Worm (Caenorhabditis elegans) whole organism, L4 larva: Measurements from ENCODE around the gene K09A9.6.

Source experiments
- F10B5.3 ChIP-seq: sonication (generic microtip); optimal IDR thresholded peaks from 2 replicates; lab custom pipeline; 2016; ENCODE audit warnings: mild to moderate bottlenecking, missing genetic modification characterization, missing compliant biosample characterization
- F26F4.8 ChIP-seq: fragments of 200-800 bp; sonication (Bioruptor generic); conservative IDR thresholded peaks from 2 replicates; pipeline ENCODE4 v1.3.6; 2022; ENCODE audit warnings: missing genetic modification characterization, missing compliant biosample characterization
- ZK546.5 ChIP-seq, 2 experiments: sonication (generic microtip); optimal IDR thresholded peaks; 2 replicates each; lab custom pipeline; 2017; ENCODE audit warnings: missing biosample characterization in 2 of 2, missing genetic modification characterization in 2 of 2
- aha-1 ChIP-seq: fragments of 150-350 bp; peaks from one replicate; lab custom pipeline; 2014; ENCODE audit warnings: missing biosample characterization, missing genetic modification characterization
- ceh-28 ChIP-seq: fragments of 150-350 bp; optimal IDR thresholded peaks from 2 replicates; lab custom pipeline; 2014; ENCODE audit warnings: missing biosample characterization, missing genetic modification reagents, missing genetic modification characterization
- ceh-44 ChIP-seq: fragments of 200-800 bp; sonication (Bioruptor generic); IDR thresholded peaks from 2 replicates; pipeline ENCODE4 v1.3.6; 2022; ENCODE audit warnings: missing genetic modification reagents, missing genetic modification characterization, missing compliant biosample characterization
- ces-1 ChIP-seq: fragments of 150-350 bp; sonication (generic microtip); optimal IDR thresholded peaks from 4 replicates; lab custom pipeline; 2014; ENCODE audit warnings: missing biosample characterization, missing genetic modification reagents, missing genetic modification characterization
- daf-16 ChIP-seq, 3 experiments: sonication (generic microtip); optimal IDR thresholded peaks; 2 replicates each; lab custom pipeline; 2016 to 2017; ENCODE audit warnings: missing genetic modification characterization in 3 of 3, missing genetic modification reagents in 3 of 3, mild to moderate bottlenecking in 2 of 3, missing compliant biosample characterization in 2 of 3, missing biosample characterization in 1 of 3, moderate library complexity in 1 of 3
- dmd-6 ChIP-seq: fragments of 200-800 bp; sonication (Bioruptor generic); IDR thresholded peaks from 2 replicates; pipeline ENCODE4 v1.3.6; 2022; ENCODE audit warnings: missing genetic modification reagents, missing genetic modification characterization, missing compliant biosample characterization
- dmd-8 ChIP-seq: fragments of 200-800 bp; sonication (Bioruptor generic); IDR thresholded peaks from 2 replicates; pipeline ENCODE4 v1.3.6; 2022; ENCODE audit warnings: missing genetic modification characterization, missing compliant biosample characterization
- dve-1 ChIP-seq: sonication (generic microtip); optimal IDR thresholded peaks from 2 replicates; lab custom pipeline; 2017; ENCODE audit warnings: antibody characterized with exemption, mild to moderate bottlenecking, missing genetic modification characterization, missing compliant biosample characterization; ENCODE audit not compliant: insufficient read depth
- fkh-10 ChIP-seq: fragments of 150-350 bp; optimal IDR thresholded peaks from 2 replicates; lab custom pipeline; 2014; ENCODE audit warnings: missing biosample characterization, missing genetic modification reagents, missing genetic modification characterization
- fos-1 ChIP-seq: fragments of 150-350 bp; optimal IDR thresholded peaks from 2 replicates; lab custom pipeline; 2014; ENCODE audit warnings: missing biosample characterization, missing genetic modification characterization
- gei-8 ChIP-seq: fragments of 200-800 bp; sonication (Bioruptor generic); optimal IDR thresholded peaks from 2 replicates; lab custom pipeline; 2018; ENCODE audit warnings: mild to moderate bottlenecking, missing genetic modification characterization, missing compliant biosample characterization
- hlh-11 ChIP-seq: fragments of 200-800 bp; sonication (Bioruptor generic); optimal IDR thresholded peaks from 2 replicates; lab custom pipeline; 2018; ENCODE audit warnings: mild to moderate bottlenecking, missing genetic modification characterization, missing compliant biosample characterization
- jun-1 ChIP-seq: fragments of 150-350 bp; optimal IDR thresholded peaks from 2 replicates; lab custom pipeline; 2014; ENCODE audit warnings: missing biosample characterization, missing genetic modification reagents, missing genetic modification characterization
- lin-13 ChIP-seq: fragments of 150-350 bp; optimal IDR thresholded peaks from 2 replicates; lab custom pipeline; 2014; ENCODE audit warnings: missing biosample characterization, missing genetic modification reagents, missing genetic modification characterization
- lin-29 ChIP-seq: fragments of 200-800 bp; sonication (Bioruptor generic); IDR thresholded peaks from 2 replicates; pipeline ENCODE4 v1.3.6; 2022; ENCODE audit warnings: missing genetic modification reagents, missing genetic modification characterization, missing compliant biosample characterization
- lsy-2 ChIP-seq, 2 experiments: fragments of 150-350 bp in 1 of 2; sonication (generic microtip) in 1 of 2; optimal IDR thresholded peaks; 2 replicates each; lab custom pipeline; 2014 to 2017; ENCODE audit warnings: missing biosample characterization in 2 of 2, missing genetic modification characterization in 2 of 2
- madf-9 ChIP-seq: fragments of 200-800 bp; sonication (Bioruptor generic); conservative IDR thresholded peaks from 2 replicates; pipeline ENCODE4 v1.3.6; 2022; ENCODE audit warnings: missing genetic modification reagents, missing genetic modification characterization, missing compliant biosample characterization
- mdl-1 ChIP-seq, 2 experiments: fragments of 150-350 bp in 1 of 2; sonication (generic microtip) in 1 of 2; optimal IDR thresholded peaks; 2 replicates each; lab custom pipeline; 2014 to 2017; ENCODE audit warnings: missing biosample characterization in 2 of 2, missing genetic modification characterization in 2 of 2
- mep-1 ChIP-seq: fragments of 150-350 bp; sonication (generic microtip); optimal IDR thresholded peaks from 3 replicates; lab custom pipeline; 2014; ENCODE audit warnings: missing biosample characterization, missing genetic modification characterization
- nhr-11 ChIP-seq: fragments of 150-350 bp; optimal IDR thresholded peaks from 2 replicates; lab custom pipeline; 2014; ENCODE audit warnings: missing biosample characterization, missing genetic modification characterization
- nhr-111 ChIP-seq: fragments of 200-800 bp; sonication (Bioruptor generic); optimal IDR thresholded peaks from 2 replicates; lab custom pipeline; 2018; ENCODE audit warnings: mild to moderate bottlenecking, missing genetic modification characterization, missing compliant biosample characterization
- nhr-25 ChIP-seq: sonication (generic microtip); optimal IDR thresholded peaks from 2 replicates; lab custom pipeline; 2017; ENCODE audit warnings: missing genetic modification characterization, mild to moderate bottlenecking, missing compliant biosample characterization, antibody characterized with exemption, moderate library complexity, borderline replicate concordance; ENCODE audit not compliant: insufficient read depth
- nhr-28 ChIP-seq: fragments of 150-350 bp; optimal IDR thresholded peaks from 2 replicates; lab custom pipeline; 2014; ENCODE audit warnings: missing biosample characterization, missing genetic modification characterization
- nhr-41 ChIP-seq: fragments of 200-800 bp; sonication (Bioruptor generic); IDR thresholded peaks from 2 replicates; pipeline ENCODE4 v1.3.6; 2022; ENCODE audit warnings: missing genetic modification reagents, missing genetic modification characterization, missing compliant biosample characterization
- nhr-42 ChIP-seq: fragments of 200-800 bp; sonication (Bioruptor generic); IDR thresholded peaks from 2 replicates; pipeline ENCODE4 v1.3.6; 2022; ENCODE audit warnings: missing genetic modification characterization, missing compliant biosample characterization
- nhr-6 ChIP-seq: fragments of 150-350 bp; optimal IDR thresholded peaks from 2 replicates; lab custom pipeline; 2014; ENCODE audit warnings: missing biosample characterization, missing genetic modification characterization
- nhr-77 ChIP-seq: fragments of 150-350 bp; optimal IDR thresholded peaks from 2 replicates; lab custom pipeline; 2014; ENCODE audit warnings: missing biosample characterization, missing genetic modification characterization
- pha-4 ChIP-seq, 2 experiments: fragments of 150-350 bp in 1 of 2; fragments of 200-800 bp in 1 of 2; sonication (Bioruptor generic) in 1 of 2; IDR thresholded peaks in 1 of 2; optimal IDR thresholded peaks in 1 of 2; 2 replicates each; pipeline versions ENCODE4 v1.3.6 to Lab custom; 2014 to 2022; ENCODE audit warnings: missing genetic modification characterization in 2 of 2, missing genetic modification reagents in 2 of 2, missing biosample characterization in 1 of 2, missing compliant biosample characterization in 1 of 2
- php-3 ChIP-seq: fragments of 200-800 bp; sonication (Bioruptor generic); IDR thresholded peaks from 2 replicates; pipeline ENCODE4 v1.3.6; 2022; ENCODE audit warnings: missing genetic modification reagents, missing genetic modification characterization, missing compliant biosample characterization
- pqm-1 ChIP-seq: sonication (generic microtip); optimal IDR thresholded peaks from 2 replicates; lab custom pipeline; 2017; ENCODE audit warnings: missing biosample characterization, missing genetic modification characterization
- set-16 ChIP-seq: fragments of 200-800 bp; sonication (Bioruptor generic); IDR thresholded peaks from 2 replicates; pipeline ENCODE4 v1.3.6; 2022; ENCODE audit warnings: missing genetic modification reagents, missing genetic modification characterization, missing compliant biosample characterization
- unc-62 ChIP-seq, 3 experiments: fragments of 150-350 bp in 1 of 3; sonication (generic microtip); optimal IDR thresholded peaks in 2 of 3; peaks in 1 of 3; 1 replicate in 1 of 3; 2 replicates in 2 of 3; lab custom pipeline; 2014 to 2017; ENCODE audit warnings: missing biosample characterization in 3 of 3, missing genetic modification characterization in 3 of 3, missing genetic modification reagents in 3 of 3, missing genotype in 1 of 3
- zfp-3 ChIP-seq: fragments of 200-800 bp; sonication (Bioruptor generic); conservative IDR thresholded peaks from 2 replicates; pipeline ENCODE4 v1.3.6; 2022; ENCODE audit warnings: missing genetic modification reagents, missing genetic modification characterization, missing compliant biosample characterization
- zip-2 ChIP-seq: fragments of 150-350 bp; optimal IDR thresholded peaks from 2 replicates; lab custom pipeline; 2014; ENCODE audit warnings: missing biosample characterization, missing genetic modification characterization
- ztf-11 ChIP-seq: fragments of 150-350 bp; optimal IDR thresholded peaks from 2 replicates; lab custom pipeline; 2014; ENCODE audit warnings: missing biosample characterization, missing genetic modification characterization
- ztf-7 ChIP-seq: fragments of 150-350 bp; optimal IDR thresholded peaks from 2 replicates; lab custom pipeline; 2014; ENCODE audit warnings: missing biosample characterization, missing genetic modification characterization

The K09A9.6 gene

ce11 chrX:15619273-15619672 lies 42.2 kb downstream of the K09A9.6 start (continued):
- TF ChIP-seq unc-62 (GFP tag; optimal IDR thresholded peaks at IDR 0.05 in 1 of 2; lab: Kevin White, UChicago) (no peak), unc-62 (tag; optimal IDR thresholded peaks at IDR 0.05; lab: Kevin White, UChicago) (no peak), fos-1 (tag; lab: Kevin White, UChicago) (no peak), lin-29 (GFP tag; lab: Robert Waterston, UW) (no peak), ceh-28 (tag; lab: Kevin White, UChicago) (no peak), ztf-7 (tag; lab: Kevin White, UChicago) (no peak), pha-4 (GFP tag; IDR thresholded peaks at IDR 0.05; lab: Robert Waterston, UW) (peak; percentile 68; the same call in 1 of the 2 replicates), pha-4 (tag; optimal IDR thresholded peaks at IDR 0.05; lab: Kevin White, UChicago) (no peak), gei-8 (GFP tag; lab: Kevin White, UChicago) (no peak)

- no peak for TF ChIP-seq lsy-2 (tag; optimal IDR thresholded peaks at IDR 0.05; lab: Kevin White, UChicago)
- TF ChIP-seq daf-16 (GFP tag; optimal IDR thresholded peaks at IDR 0.05; lab: Kevin White, UChicago): no peak
- TF ChIP-seq daf-16 (tag; optimal IDR thresholded peaks at IDR 0.05; lab: Kevin White, UChicago): peak; percentile 14
- TF ChIP-seq, all 104 proteins: peak for 1
Measured at ce11 chrX:15620200-15620599, 43.2 kb downstream of the K09A9.6 start, which contains the start of gene K09E9.1. TSS of gene K09E9.1 (plus strand) at chrX:15620500.

ce11 chrX:15621001-15621400 lies 44.0 kb downstream of the K09A9.6 start:
- TF ChIP-seq set-16 (peak; percentile 82), lin-13 (GFP tag; lab: Kevin White, UChicago) (no peak), nhr-42 (GFP tag; lab: Robert Waterston, UW) (no peak)

ce11 chrX:15622041-15622440 lies 45.0 kb downstream of the K09A9.6 start:
- TF ChIP-seq lsy-2 (tag; optimal IDR thresholded peaks at IDR 0.05; lab: Kevin White, UChicago): peak in 1 of 2 experiments; percentile 8
- TF ChIP-seq pqm-1 (tag; lab: Kevin White, UChicago): peak; percentile 24
- TF ChIP-seq dve-1 (tag; lab: Kevin White, UChicago): peak; percentile 22
- peak; percentile 47 for TF ChIP-seq dmd-6 (GFP tag; lab: Robert Waterston, UW)
- TF ChIP-seq ztf-7 (tag; lab: Kevin White, UChicago): no peak
- TF ChIP-seq jun-1: no peak
- TF ChIP-seq mdl-1 (tag; optimal IDR thresholded peaks at IDR 0.05; lab: Kevin White, UChicago): peak in 1 of 2 experiments; percentile 61
- peak; percentile 9 for TF ChIP-seq hlh-11
- TF ChIP-seq zfp-3 (GFP tag; lab: Robert Waterston, UW): no peak

ce11 chrX:15626119-15626850 lies 49.2 kb downstream of the K09A9.6 start:
- TF ChIP-seq F26F4.8 (GFP tag; lab: Robert Waterston, UW): no peak
- TF ChIP-seq daf-16 (GFP tag; optimal IDR thresholded peaks at IDR 0.05; lab: Kevin White, UChicago): no peak
- no peak for TF ChIP-seq daf-16 (tag; optimal IDR thresholded peaks at IDR 0.05; lab: Kevin White, UChicago)
- no peak for TF ChIP-seq ceh-44 (GFP tag; lab: Robert Waterston, UW)
- no peak for TF ChIP-seq ZK546.5 (tag; optimal IDR thresholded peaks at IDR 0.05; lab: Kevin White, UChicago)
- no peak for TF ChIP-seq nhr-25
- TF ChIP-seq nhr-41 (GFP tag; lab: Robert Waterston, UW): no peak
- no peak for TF ChIP-seq nhr-42 (GFP tag; lab: Robert Waterston, UW)
- peak in 1 of 2 experiments; percentile 14 for TF ChIP-seq mdl-1 (tag; optimal IDR thresholded peaks at IDR 0.05; lab: Kevin White, UChicago)
- TF ChIP-seq nhr-11: no peak
- TF ChIP-seq ztf-11: no peak
- TF ChIP-seq nhr-77 (tag; lab: Kevin White, UChicago): no peak
- no peak for TF ChIP-seq php-3 (GFP tag; lab: Robert Waterston, UW)
- TF ChIP-seq zip-2 (tag; lab: Kevin White, UChicago): no peak
- no peak for TF ChIP-seq dmd-8
- no peak for TF ChIP-seq nhr-6 (tag; lab: Kevin White, UChicago)
- TF ChIP-seq fkh-10: no peak
- TF ChIP-seq ces-1 (GFP tag; lab: Kevin White, UChicago): no peak
- TF ChIP-seq unc-62 (GFP tag; optimal IDR thresholded peaks at IDR 0.05 in 1 of 2; lab: Kevin White, UChicago): peak in 1 of 2 experiments; percentile 97
- no peak for TF ChIP-seq unc-62 (tag; optimal IDR thresholded peaks at IDR 0.05; lab: Kevin White, UChicago)
- TF ChIP-seq dmd-6 (GFP tag; lab: Robert Waterston, UW): peak; percentile 27; the same call in 1 of the 2 replicates
- no peak for TF ChIP-seq nhr-111 (GFP tag; lab: Kevin White, UChicago)
- TF ChIP-seq mep-1: no peak
- no peak for TF ChIP-seq F10B5.3 (tag; lab: Kevin White, UChicago)
- no peak for TF ChIP-seq fos-1 (tag; lab: Kevin White, UChicago)
- peak; percentile 46 for TF ChIP-seq nhr-28
- peak; percentile 88 for TF ChIP-seq aha-1
- TF ChIP-seq madf-9 (GFP tag; lab: Robert Waterston, UW): no peak
